Worm (Caenorhabditis elegans) whole organism, midembryonic: ENCODE data around the gene col-43.

ENCODE experiments used
- T22C8.4 ChIP-seq: fragments of 200-800 bp; sonication (Bioruptor generic); IDR thresholded peaks from 2 replicates; pipeline ENCODE4 v1.3.6; 2022; ENCODE audit warnings: missing genetic modification characterization, missing compliant biosample characterization
- cog-1 ChIP-seq: sonication (generic microtip); optimal IDR thresholded peaks from 2 replicates; lab custom pipeline; 2016; ENCODE audit warnings: missing genetic modification characterization, missing compliant biosample characterization
- flt-1 ChIP-seq: fragments of 200-800 bp; sonication (Bioruptor generic); IDR thresholded peaks from 2 replicates; pipeline ENCODE4 v1.3.6; 2022; ENCODE audit warnings: missing genetic modification characterization, missing compliant biosample characterization
- klf-2 ChIP-seq: fragments of 200-800 bp; sonication (Bioruptor generic); conservative IDR thresholded peaks from 2 replicates; pipeline ENCODE4 v1.3.6; 2022; ENCODE audit warnings: missing genetic modification reagents, missing genetic modification characterization, missing compliant biosample characterization
- med-1 ChIP-seq: sonication (generic microtip); optimal IDR thresholded peaks from 2 replicates; lab custom pipeline; 2017; ENCODE audit warnings: missing genetic modification characterization, mild to moderate bottlenecking, missing compliant biosample characterization, antibody characterized with exemption, missing genetic modification reagents; ENCODE audit not compliant: insufficient read depth
- ref-1 ChIP-seq: fragments of 200-800 bp; sonication (Bioruptor generic); conservative IDR thresholded peaks from 2 replicates; pipeline ENCODE4 v1.3.6; 2022; ENCODE audit warnings: missing genetic modification reagents, missing genetic modification characterization, missing compliant biosample characterization
- tab-1 ChIP-seq: fragments of 200-800 bp; sonication (Bioruptor generic); IDR thresholded peaks from 2 replicates; pipeline ENCODE4 v1.3.6; 2022; ENCODE audit warnings: missing genetic modification characterization, missing compliant biosample characterization
- ztf-23 ChIP-seq: fragments of 200-800 bp; sonication (Bioruptor generic); IDR thresholded peaks from 2 replicates; pipeline ENCODE4 v1.3.6; 2022; ENCODE audit warnings: missing genetic modification reagents, missing genetic modification characterization, missing compliant biosample characterization
- ztf-29 ChIP-seq: fragments of 200-800 bp; sonication (Bioruptor generic); IDR thresholded peaks from 2 replicates; pipeline ENCODE4 v1.3.6; 2022; ENCODE audit warnings: missing genetic modification reagents, missing genetic modification characterization, missing compliant biosample characterization

The col-43 gene

DNA sequence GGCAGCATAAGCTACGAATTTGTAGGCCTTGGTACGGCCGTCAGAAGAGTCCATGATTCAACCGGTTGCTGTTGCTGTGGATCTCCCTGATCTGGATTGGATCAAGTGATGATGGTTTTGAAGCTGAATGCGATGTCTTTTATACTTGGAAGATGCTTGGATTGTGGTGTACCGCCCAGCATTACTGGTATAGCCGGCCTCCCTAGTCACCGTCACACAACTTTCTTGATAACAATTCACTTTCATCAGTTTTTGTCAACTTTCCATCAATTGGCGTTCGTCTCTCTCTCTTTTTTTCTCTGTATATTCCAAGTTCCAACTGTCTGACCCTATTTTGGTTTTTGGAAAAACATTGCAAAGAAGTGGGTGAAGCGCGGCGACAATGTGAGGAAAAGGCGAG lies at the start of gene col-43:
Gene col-43 (minus strand): TSS at position 101 of the 400 bp plus-strand sequence.
- no peak for TF ChIP-seq ref-1
- TF ChIP-seq ztf-29 (GFP tag; lab: Robert Waterston, UW), result no peak
- no peak for TF ChIP-seq med-1 (GFP tag; lab: Kevin White, UChicago)
- TF ChIP-seq klf-2 (GFP tag; lab: Robert Waterston, UW), result no peak
- no peak for TF ChIP-seq T22C8.4 (GFP tag; lab: Robert Waterston, UW)
- no peak for TF ChIP-seq tab-1
- no peak for TF ChIP-seq cog-1 (tag; lab: Kevin White, UChicago)
- TF ChIP-seq flt-1 (GFP tag; lab: Robert Waterston, UW), result no peak
- TF ChIP-seq ztf-23 (GFP tag; lab: Robert Waterston, UW), result no peak

DNA sequence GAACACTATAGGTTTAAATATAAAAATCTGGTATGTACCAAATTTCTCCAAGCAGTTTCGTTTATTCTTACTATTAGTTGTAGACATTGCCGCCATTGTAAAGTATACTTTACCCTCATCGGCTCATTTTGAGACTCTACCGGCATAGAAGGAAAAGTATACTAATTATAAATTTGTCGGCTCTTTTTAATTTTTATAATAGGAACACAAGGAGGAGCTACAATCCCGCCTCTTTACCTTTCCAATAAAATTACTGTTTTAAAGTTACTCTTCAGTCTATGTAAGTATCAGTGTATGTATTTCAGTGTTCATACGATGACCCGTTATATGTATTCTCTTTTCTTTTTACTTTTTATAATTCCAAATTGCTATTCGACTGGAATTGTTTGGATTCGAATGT lies 48.6 kb upstream of the col-43 start, which contains the start of gene sdz-23:
Gene sdz-23 (plus strand): TSS at position 301 of the 400 bp plus-strand sequence.
- TF ChIP-seq ztf-23 (GFP tag; lab: Robert Waterston, UW) (no peak), ref-1 (no peak), cog-1 (tag; lab: Kevin White, UChicago) (no peak), klf-2 (GFP tag; lab: Robert Waterston, UW) (no peak), flt-1 (GFP tag; lab: Robert Waterston, UW) (no peak), ztf-29 (GFP tag; lab: Robert Waterston, UW) (no peak), med-1 (GFP tag; lab: Kevin White, UChicago) (no peak), tab-1 (no peak), T22C8.4 (GFP tag; lab: Robert Waterston, UW) (no peak)

DNA sequence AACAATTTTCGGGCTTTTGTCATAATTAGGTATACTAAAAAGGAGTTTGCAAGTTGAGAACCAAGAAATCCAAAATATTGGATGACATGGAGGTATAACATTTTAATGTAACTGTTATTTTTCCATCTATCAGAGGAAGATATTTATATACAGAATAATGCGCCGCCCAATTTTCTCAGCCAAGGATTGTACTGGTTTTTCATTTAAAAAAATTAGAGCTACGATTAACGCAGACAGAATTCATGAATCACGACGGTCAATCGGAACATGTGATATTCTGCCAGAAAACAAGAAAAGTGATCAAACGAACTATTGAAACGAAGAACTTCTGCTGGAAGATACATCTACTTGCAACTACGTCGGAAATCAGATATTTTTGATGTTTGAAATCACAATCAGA lies 47.5 kb upstream of the col-43 start, which contains the start of gene str-145:
Gene str-145 (minus strand): TSS at position 101 of the 400 bp plus-strand sequence.
- no peak for TF ChIP-seq ref-1
- no peak for TF ChIP-seq T22C8.4 (GFP tag; lab: Robert Waterston, UW)
- TF ChIP-seq ztf-23 (GFP tag; lab: Robert Waterston, UW), result no peak
- no peak for TF ChIP-seq klf-2 (GFP tag; lab: Robert Waterston, UW)
- no peak for TF ChIP-seq flt-1 (GFP tag; lab: Robert Waterston, UW)
- no peak for TF ChIP-seq med-1 (GFP tag; lab: Kevin White, UChicago)
- TF ChIP-seq tab-1, result no peak

DNA sequence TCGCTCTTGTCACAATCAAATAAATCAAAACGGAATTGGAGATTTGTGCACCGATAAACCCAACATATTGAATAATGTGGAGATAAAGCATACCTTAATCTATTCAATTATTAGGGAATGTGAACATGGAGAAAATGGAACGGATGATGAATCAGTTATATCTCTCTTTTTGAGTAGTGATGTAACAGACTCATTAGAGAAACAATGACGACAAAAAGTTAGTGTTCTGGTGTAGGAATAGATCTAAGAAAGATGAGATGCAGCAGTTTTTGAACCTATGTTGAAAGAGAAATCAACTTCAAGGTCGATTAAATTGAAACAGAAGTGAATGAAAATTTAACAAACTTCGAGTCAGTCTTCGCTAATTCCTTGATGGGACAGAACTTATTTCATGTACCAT lies 44.7 kb upstream of the col-43 start, which contains the start of gene str-146:
Gene str-146 (minus strand): TSS at position 101 of the 400 bp plus-strand sequence.
- TF ChIP-seq flt-1 (GFP tag; lab: Robert Waterston, UW), result no peak

DNA sequence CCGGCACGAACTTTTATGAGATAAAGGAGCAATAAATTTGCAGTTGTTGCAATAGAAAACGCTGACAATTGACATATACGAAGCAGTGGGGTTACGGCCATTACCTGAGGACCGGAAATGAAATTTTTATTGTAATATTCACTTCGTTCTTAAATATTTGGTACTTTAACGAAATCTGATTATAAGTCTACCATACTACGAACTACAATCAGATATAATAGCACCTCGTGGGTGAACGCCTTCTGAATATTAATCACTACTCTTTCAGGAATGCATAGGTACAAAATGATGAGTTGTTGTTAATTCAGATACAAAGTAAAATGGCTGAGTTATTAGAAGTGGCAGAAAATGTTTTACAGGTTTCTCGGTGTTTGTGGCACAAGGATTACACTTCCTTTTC lies 41.7 kb upstream of the col-43 start, which contains the start of gene str-129:
Gene str-129 (minus strand): TSS at position 101 of the 400 bp plus-strand sequence.
- TF ChIP-seq ztf-23 (GFP tag; lab: Robert Waterston, UW) (no peak), klf-2 (GFP tag; lab: Robert Waterston, UW) (no peak), flt-1 (GFP tag; lab: Robert Waterston, UW) (no peak), cog-1 (tag; lab: Kevin White, UChicago) (no peak), med-1 (GFP tag; lab: Kevin White, UChicago) (no peak), T22C8.4 (GFP tag; lab: Robert Waterston, UW) (no peak), ztf-29 (GFP tag; lab: Robert Waterston, UW) (no peak), ref-1 (no peak), tab-1 (no peak)

DNA sequence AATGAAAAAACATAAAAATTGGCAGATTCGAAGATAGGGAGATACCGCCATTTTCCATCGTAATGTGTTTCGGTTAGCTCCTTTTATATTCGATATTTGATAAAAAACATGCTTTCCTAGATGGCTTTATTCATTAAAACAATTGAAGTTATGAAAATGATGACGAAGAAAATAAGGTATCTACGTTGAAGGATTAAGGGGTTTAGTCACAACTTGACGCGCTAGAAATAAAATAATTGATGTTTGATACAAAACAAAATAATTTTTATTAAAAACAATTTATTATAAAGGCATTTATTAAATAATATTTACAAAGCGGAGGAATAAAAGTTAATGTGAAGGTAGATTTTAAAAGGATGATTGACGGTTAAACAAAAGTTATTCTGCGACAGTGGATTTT lies 39.9 kb upstream of the col-43 start, which contains the start of gene str-130:
Gene str-130 (minus strand): TSS at position 101 of the 400 bp plus-strand sequence.
- TF ChIP-seq ztf-23 (GFP tag; lab: Robert Waterston, UW) (no peak), ztf-29 (GFP tag; lab: Robert Waterston, UW) (no peak), med-1 (GFP tag; lab: Kevin White, UChicago) (no peak), cog-1 (tag; lab: Kevin White, UChicago) (no peak), klf-2 (GFP tag; lab: Robert Waterston, UW) (no peak), T22C8.4 (GFP tag; lab: Robert Waterston, UW) (no peak), tab-1 (no peak), flt-1 (GFP tag; lab: Robert Waterston, UW) (no peak), ref-1 (no peak)

DNA sequence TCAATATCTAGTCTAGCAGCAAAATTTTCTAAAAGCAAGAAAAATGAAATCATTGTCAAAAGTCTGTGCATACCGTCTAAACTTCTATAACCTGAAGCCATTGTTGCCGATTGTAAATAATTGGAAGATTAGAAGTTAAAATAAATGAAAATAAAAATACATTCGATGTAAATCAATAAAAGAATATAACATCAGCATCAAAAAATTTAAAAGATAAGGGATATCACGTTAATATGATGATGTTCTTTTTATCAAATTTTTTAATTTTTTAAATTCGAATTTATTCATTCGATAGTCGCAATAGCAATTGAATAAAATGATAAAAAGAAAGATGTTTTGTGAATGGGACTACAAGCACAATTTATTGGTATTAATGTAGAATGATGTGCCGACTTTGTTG lies 34.4 kb upstream of the col-43 start, which contains the start of gene C09H5.7:
Gene C09H5.7 (minus strand): TSS at position 101 of the 400 bp plus-strand sequence.
- TF ChIP-seq ztf-29 (GFP tag; lab: Robert Waterston, UW), result no peak
- no peak for TF ChIP-seq ztf-23 (GFP tag; lab: Robert Waterston, UW)
- TF ChIP-seq klf-2 (GFP tag; lab: Robert Waterston, UW), result no peak
- TF ChIP-seq tab-1, result no peak
- TF ChIP-seq cog-1 (tag; lab: Kevin White, UChicago), result no peak
- no peak for TF ChIP-seq med-1 (GFP tag; lab: Kevin White, UChicago)
- no peak for TF ChIP-seq ref-1
- TF ChIP-seq T22C8.4 (GFP tag; lab: Robert Waterston, UW), result no peak
- no peak for TF ChIP-seq flt-1 (GFP tag; lab: Robert Waterston, UW)

DNA sequence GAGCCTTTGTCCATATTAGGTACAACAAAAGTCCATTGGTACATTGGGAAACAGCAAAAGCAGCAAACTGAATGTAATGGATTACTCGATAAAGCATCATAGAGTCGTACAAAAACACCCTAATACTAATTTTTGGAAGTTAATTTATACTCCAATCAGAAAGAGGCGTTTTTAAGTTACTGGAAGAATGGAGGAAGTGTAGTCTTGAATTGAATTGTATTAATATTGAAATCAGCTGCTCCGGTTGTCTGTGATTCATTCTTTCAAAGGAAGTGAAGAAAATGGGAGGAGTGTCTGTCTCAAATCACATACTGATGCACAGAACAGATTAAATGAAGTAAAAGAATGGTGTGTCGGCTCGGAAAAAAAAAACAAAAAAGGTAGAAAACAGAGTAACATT lies 30.9 kb upstream of the col-43 start, which contains the start of gene str-131:
Gene str-131 (minus strand): TSS at position 101 of the 400 bp plus-strand sequence.
- no peak for TF ChIP-seq cog-1 (tag; lab: Kevin White, UChicago)
- TF ChIP-seq flt-1 (GFP tag; lab: Robert Waterston, UW), result no peak
- TF ChIP-seq tab-1, result no peak
- TF ChIP-seq med-1 (GFP tag; lab: Kevin White, UChicago), result no peak
- TF ChIP-seq T22C8.4 (GFP tag; lab: Robert Waterston, UW), result no peak
- TF ChIP-seq ztf-29 (GFP tag; lab: Robert Waterston, UW), result no peak

DNA sequence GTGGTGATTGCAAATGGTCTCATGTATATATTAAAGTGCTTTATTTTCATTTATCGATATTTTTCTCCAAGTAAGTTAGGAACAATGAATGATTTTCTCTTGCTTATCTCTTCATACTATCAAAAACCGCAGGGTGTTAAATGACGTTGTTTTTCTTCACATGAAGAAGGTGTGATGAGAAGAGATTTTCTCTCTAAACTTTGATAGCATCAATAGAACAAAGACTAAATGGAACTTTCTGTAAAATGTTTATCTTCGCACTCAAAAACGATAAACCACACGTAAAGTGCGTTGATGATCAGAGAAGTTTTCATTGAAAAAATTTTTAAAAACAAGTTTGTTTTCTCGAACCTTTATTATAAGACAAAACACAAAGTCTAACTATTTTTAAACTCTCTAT lies 29.1 kb upstream of the col-43 start:
- TF ChIP-seq cog-1 (tag; lab: Kevin White, UChicago) (no peak), ref-1 (no peak), ztf-23 (GFP tag; lab: Robert Waterston, UW) (no peak), klf-2 (GFP tag; lab: Robert Waterston, UW) (no peak), med-1 (GFP tag; lab: Kevin White, UChicago) (no peak), ztf-29 (GFP tag; lab: Robert Waterston, UW) (no peak)
